Fruit fly (Drosophila melanogaster) whole organism, pupa: ENCODE data around the gene CG14669.

ENCODE experiments used
- CG10348 ChIP-seq: fragments of 200-800 bp; sonication (Bioruptor generic); IDR thresholded peaks from 2 replicates; pipeline ENCODE4 v1.3.6; 2022; ENCODE audit warnings: missing biosample characterization, missing genetic modification characterization
- CG13204 ChIP-seq: fragments of 200-800 bp; sonication (Bioruptor generic); optimal IDR thresholded peaks from 2 replicates; lab custom pipeline; 2018; ENCODE audit warnings: missing biosample characterization, mild to moderate bottlenecking, missing genetic modification characterization, moderate library complexity
- CG14655 ChIP-seq: fragments of 200-800 bp; sonication (Bioruptor generic); optimal IDR thresholded peaks from 3 replicates; lab custom pipeline; 2017; ENCODE audit warnings: mild to moderate bottlenecking, missing biosample characterization, missing genetic modification reagents, missing genetic modification characterization
- CG32121 ChIP-seq: fragments of 200-800 bp; sonication (Bioruptor generic); IDR thresholded peaks from 2 replicates; pipeline ENCODE4 v1.3.6; 2022; ENCODE audit warnings: missing biosample characterization, missing genetic modification characterization
- CG4496 ChIP-seq: fragments of 200-800 bp; sonication (Bioruptor generic); IDR thresholded peaks from 3 replicates; pipeline ENCODE4 v1.3.6; 2022; ENCODE audit warnings: missing biosample characterization, missing genetic modification characterization
- CG8159 ChIP-seq: fragments of 200-800 bp; sonication (Bioruptor generic); optimal IDR thresholded peaks from 3 replicates; lab custom pipeline; 2018; ENCODE audit warnings: missing biosample characterization, mild to moderate bottlenecking, missing genetic modification characterization, moderate library complexity
- CG8301 ChIP-seq: fragments of 200-800 bp; sonication (Bioruptor generic); optimal IDR thresholded peaks from 2 replicates; lab custom pipeline; 2018; ENCODE audit warnings: missing biosample characterization, mild to moderate bottlenecking, missing genetic modification characterization
- EcR ChIP-seq: fragments of 200-800 bp; sonication (Bioruptor generic); optimal IDR thresholded peaks from 3 replicates; lab custom pipeline; 2019; ENCODE audit warnings: missing biosample characterization, missing genetic modification characterization, mild to moderate bottlenecking, moderate library complexity, missing genetic modification reagents
- Pif1A ChIP-seq: fragments of 200-800 bp; sonication (Bioruptor generic); optimal IDR thresholded peaks from 3 replicates; lab custom pipeline; 2016; ENCODE audit warnings: missing biosample characterization, missing genetic modification characterization
- Snoo ChIP-seq: fragments of 200-800 bp; sonication (Bioruptor generic); optimal IDR thresholded peaks from 3 replicates; lab custom pipeline; 2017; ENCODE audit warnings: missing biosample characterization, mild to moderate bottlenecking, missing genetic modification characterization, inconsistent platforms
- fd96Ca ChIP-seq: fragments of 200-800 bp; sonication (Bioruptor generic); IDR thresholded peaks from 3 replicates; pipeline ENCODE4 v1.3.6; 2022; ENCODE audit warnings: missing biosample characterization, missing genetic modification characterization
- rn ChIP-seq: fragments of 200-800 bp; sonication (Bioruptor generic); IDR thresholded peaks from 2 replicates; pipeline ENCODE4 v1.3.6; 2022; ENCODE audit warnings: missing biosample characterization, missing genetic modification characterization

DNA sequence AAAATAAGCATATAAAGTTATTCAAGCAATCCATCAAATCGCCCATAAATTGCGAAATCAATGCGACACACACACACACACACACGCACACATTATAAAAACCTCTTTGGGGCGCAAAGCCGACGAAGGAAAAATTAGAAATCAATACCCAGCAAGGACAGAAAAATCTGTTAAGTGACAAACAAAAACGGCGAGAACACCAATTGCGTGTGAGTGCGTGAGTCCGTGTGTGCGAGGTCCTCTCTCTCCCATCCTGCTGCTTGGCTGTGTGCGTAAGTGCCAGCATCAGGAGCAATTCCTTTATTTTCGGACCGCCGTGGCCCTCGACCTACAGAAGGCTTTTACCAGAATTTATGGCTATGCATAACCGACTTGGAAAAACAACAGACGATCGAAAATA is 2.0 kb upstream of the CG14669 start, which contains the start of gene Orco:
- TF ChIP-seq CG14655 (GFP tag; lab: Kevin White, UChicago) (no peak), CG4496 (no peak), Snoo (tag; lab: Kevin White, UChicago) (no peak), CG10348 (GFP tag; lab: Robert Waterston, UW) (no peak), EcR (no peak), fd96Ca (GFP tag; lab: Robert Waterston, UW) (no peak), CG8159 (no peak), Pif1A (GFP tag; lab: Kevin White, UChicago) (no peak), CG8301 (tag; lab: Kevin White, UChicago) (no peak), rn (GFP tag; lab: Robert Waterston, UW) (no peak), CG13204 (no peak), CG32121 (no peak)
